Fruit fly (Drosophila melanogaster) whole organism, adult: ENCODE measurements around the gene Sarm.

Experiments used
- CG11617 ChIP-seq: fragments of 200-800 bp; sonication (Bioruptor generic); optimal IDR thresholded peaks from 2 replicates; lab custom pipeline; 2017; ENCODE audit warnings: mild to moderate bottlenecking, missing biosample characterization, missing genetic modification reagents, missing genetic modification characterization
- CG12768 ChIP-seq: fragments of 200-800 bp; sonication (Bioruptor generic); optimal IDR thresholded peaks from 2 replicates; lab custom pipeline; 2017; ENCODE audit warnings: missing biosample characterization, missing genetic modification characterization, mild to moderate bottlenecking, moderate library complexity, missing genetic modification reagents
- CG14711 ChIP-seq: fragments of 200-800 bp; sonication (Bioruptor generic); optimal IDR thresholded peaks from 2 replicates; lab custom pipeline; 2018; ENCODE audit warnings: missing biosample characterization, mild to moderate bottlenecking, missing genetic modification characterization, moderate library complexity
- CG1620 ChIP-seq: fragments of 200-800 bp; sonication (Bioruptor generic); optimal IDR thresholded peaks from 2 replicates; lab custom pipeline; 2016; ENCODE audit warnings: missing biosample characterization, missing genetic modification characterization
- CG33017 ChIP-seq: fragments of 200-800 bp; sonication (Bioruptor generic); optimal IDR thresholded peaks from 2 replicates; lab custom pipeline; 2018; ENCODE audit warnings: missing biosample characterization, mild to moderate bottlenecking, missing genetic modification characterization, moderate library complexity
- CG5204 ChIP-seq: fragments of 200-800 bp; sonication (Bioruptor generic); optimal IDR thresholded peaks from 2 replicates; lab custom pipeline; 2016; ENCODE audit warnings: missing biosample characterization, missing genetic modification characterization
- CG7045 ChIP-seq: fragments of 200-800 bp; sonication (Bioruptor generic); optimal IDR thresholded peaks from 2 replicates; lab custom pipeline; 2017; ENCODE audit warnings: missing biosample characterization, mild to moderate bottlenecking, missing genetic modification characterization
- CG7101 ChIP-seq: fragments of 200-800 bp; sonication (Bioruptor generic); optimal IDR thresholded peaks from 2 replicates; lab custom pipeline; 2018; ENCODE audit warnings: missing biosample characterization, mild to moderate bottlenecking, missing genetic modification characterization, moderate library complexity
- Clk ChIP-seq: fragments of 200-800 bp; sonication (Bioruptor generic); optimal IDR thresholded peaks from 2 replicates; lab custom pipeline; 2017; ENCODE audit warnings: missing biosample characterization, missing genetic modification characterization
- Crg-1 ChIP-seq: fragments of 200-800 bp; sonication (Bioruptor generic); optimal IDR thresholded peaks from 2 replicates; lab custom pipeline; 2016; ENCODE audit warnings: missing biosample characterization, missing genetic modification characterization
- Hr96 ChIP-seq: fragments of 200-800 bp; sonication (Bioruptor generic); optimal IDR thresholded peaks from 2 replicates; lab custom pipeline; 2016; ENCODE audit warnings: missing biosample characterization, missing genetic modification characterization
- Mnt ChIP-seq: fragments of 200-800 bp; sonication (Bioruptor generic); optimal IDR thresholded peaks from 2 replicates; lab custom pipeline; 2016; ENCODE audit warnings: missing biosample characterization, mild to moderate bottlenecking, missing genetic modification characterization
- bab1 ChIP-seq: fragments of 200-800 bp; sonication (Bioruptor generic); optimal IDR thresholded peaks from 3 replicates; lab custom pipeline; 2019; ENCODE audit warnings: missing biosample characterization, mild to moderate bottlenecking, missing genetic modification characterization, moderate library complexity
- cic ChIP-seq: fragments of 200-800 bp; sonication (Bioruptor generic); optimal IDR thresholded peaks from 2 replicates; lab custom pipeline; 2017; ENCODE audit warnings: missing biosample characterization, mild to moderate bottlenecking, missing genetic modification characterization, moderate library complexity
- cnc ChIP-seq, 2 experiments: fragments of >200 bp; optimal IDR thresholded peaks; 2 replicates each; lab custom pipeline; 2017
- kay ChIP-seq: fragments of 200-800 bp; sonication (Bioruptor generic); peaks from one replicate; lab custom pipeline; 2016; ENCODE audit warnings: missing biosample characterization, missing genetic modification characterization, borderline replicate concordance
- ovo ChIP-seq: fragments of 200-800 bp; sonication (Bioruptor generic); optimal IDR thresholded peaks from 2 replicates; lab custom pipeline; 2016; ENCODE audit warnings: missing biosample characterization, missing genetic modification characterization
- pad ChIP-seq: fragments of 200-800 bp; sonication (Bioruptor generic); optimal IDR thresholded peaks from 3 replicates; lab custom pipeline; 2017; ENCODE audit warnings: missing biosample characterization, missing genetic modification characterization, mild to moderate bottlenecking, moderate library complexity, missing genetic modification reagents
- tj ChIP-seq: fragments of 200-800 bp; sonication (Bioruptor generic); optimal IDR thresholded peaks from 3 replicates; lab custom pipeline; 2017; ENCODE audit warnings: missing biosample characterization, mild to moderate bottlenecking, missing genetic modification characterization, moderate library complexity
- toe ChIP-seq: fragments of 200-800 bp; sonication (Bioruptor generic); optimal IDR thresholded peaks from 2 replicates; lab custom pipeline; 2016; ENCODE audit warnings: missing biosample characterization, missing genetic modification characterization

Sarm gene

DNA sequence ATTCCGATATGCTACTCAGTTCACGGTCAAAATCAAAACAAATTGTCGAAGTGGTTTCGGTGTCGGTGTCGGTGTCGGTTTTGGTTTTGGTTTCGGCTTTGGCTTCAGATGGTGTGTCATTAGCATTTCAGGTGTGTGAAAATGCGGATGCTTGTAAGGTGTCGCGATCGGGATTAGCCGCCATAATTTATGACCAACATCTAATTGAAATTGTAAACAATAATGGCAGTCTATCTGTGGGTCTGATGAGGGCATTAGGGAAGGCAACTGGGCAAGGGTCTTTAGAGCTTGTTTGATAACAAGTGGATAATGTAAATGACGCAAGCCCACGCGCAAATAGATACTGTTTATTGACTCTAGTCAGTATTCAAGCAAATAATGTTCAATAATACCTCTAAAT, 11.3 kb downstream of the Sarm start:
- no peak for TF ChIP-seq kay (GFP tag; lab: Kevin White, UChicago)
- TF ChIP-seq CG7101 = no peak
- no peak for TF ChIP-seq Crg-1 (GFP tag; lab: Kevin White, UChicago)
- TF ChIP-seq Mnt = no peak
- TF ChIP-seq Hr96 (GFP tag; lab: Kevin White, UChicago) = no peak
- TF ChIP-seq CG1620 (GFP tag; lab: Kevin White, UChicago) = no peak
- TF ChIP-seq bab1 (GFP tag; lab: Kevin White, UChicago) = no peak
- TF ChIP-seq CG14711 (tag; lab: Kevin White, UChicago) = no peak
- TF ChIP-seq ovo (GFP tag; lab: Kevin White, UChicago) = no peak
- TF ChIP-seq toe (GFP tag; lab: Kevin White, UChicago) = no peak
- TF ChIP-seq CG33017 (tag; lab: Kevin White, UChicago) = no peak
- no peak for TF ChIP-seq CG5204 (GFP tag; lab: Kevin White, UChicago)
- TF ChIP-seq cic (GFP tag; lab: Kevin White, UChicago) = no peak
- TF ChIP-seq cnc (optimal IDR thresholded peaks at IDR 0.05; lab: Kevin White, UChicago) = no peak
- TF ChIP-seq pad (GFP tag; lab: Kevin White, UChicago) = no peak
- TF ChIP-seq CG7045 = no peak

DNA sequence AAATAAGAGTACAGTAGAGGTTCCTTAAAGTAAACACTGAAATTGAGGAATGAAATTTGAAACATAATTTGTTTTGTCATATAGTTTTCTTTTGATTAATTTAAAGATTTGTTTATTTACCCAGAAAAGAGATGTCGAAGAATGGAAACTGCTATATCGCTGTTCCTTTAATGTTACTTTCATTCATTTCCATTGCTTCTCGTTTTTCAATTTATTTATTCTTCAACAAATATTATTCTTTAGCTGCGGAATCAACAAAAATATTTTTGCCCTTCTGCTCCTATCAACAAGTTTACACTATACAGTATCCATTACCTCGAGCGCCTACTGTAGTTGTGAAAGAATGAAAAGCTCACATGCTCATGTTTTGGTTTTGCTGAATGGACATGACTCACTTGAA, 12.5 kb downstream of the Sarm start:
- TF ChIP-seq Mnt = no peak
- peak; percentile 7 for TF ChIP-seq kay (GFP tag; lab: Kevin White, UChicago)
- TF ChIP-seq bab1 (GFP tag; lab: Kevin White, UChicago) = peak; percentile 55
- TF ChIP-seq CG7101 = peak; percentile 25
- no peak for TF ChIP-seq CG11617 (GFP tag; lab: Kevin White, UChicago)
- no peak for TF ChIP-seq CG5204 (GFP tag; lab: Kevin White, UChicago)

DNA sequence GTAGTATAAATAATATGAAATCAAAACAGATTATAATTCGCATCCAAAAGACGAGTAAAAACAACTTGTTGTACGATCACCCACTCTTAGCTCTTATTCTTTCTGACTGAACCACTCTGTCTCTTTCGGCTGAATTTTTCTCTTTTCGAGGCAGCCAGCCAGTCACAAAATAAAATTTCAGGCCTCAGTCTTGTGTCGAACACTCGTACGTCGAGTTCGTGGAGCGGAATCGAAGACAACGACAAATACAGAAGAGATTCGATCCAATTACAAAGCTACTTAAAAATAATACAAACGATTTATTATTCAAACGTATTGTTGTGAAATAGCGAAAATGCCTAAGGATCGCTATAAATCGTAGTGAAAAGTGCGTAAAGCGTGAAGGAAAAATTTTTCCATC, 13.5 kb downstream of the Sarm start:
- TF ChIP-seq kay (GFP tag; lab: Kevin White, UChicago) (peak; percentile 54), bab1 (GFP tag; lab: Kevin White, UChicago) (peak; percentile 32), CG14711 (tag; lab: Kevin White, UChicago) (no peak), toe (GFP tag; lab: Kevin White, UChicago) (no peak), Crg-1 (GFP tag; lab: Kevin White, UChicago) (no peak), CG1620 (GFP tag; lab: Kevin White, UChicago) (no peak), ovo (GFP tag; lab: Kevin White, UChicago) (no peak)

DNA sequence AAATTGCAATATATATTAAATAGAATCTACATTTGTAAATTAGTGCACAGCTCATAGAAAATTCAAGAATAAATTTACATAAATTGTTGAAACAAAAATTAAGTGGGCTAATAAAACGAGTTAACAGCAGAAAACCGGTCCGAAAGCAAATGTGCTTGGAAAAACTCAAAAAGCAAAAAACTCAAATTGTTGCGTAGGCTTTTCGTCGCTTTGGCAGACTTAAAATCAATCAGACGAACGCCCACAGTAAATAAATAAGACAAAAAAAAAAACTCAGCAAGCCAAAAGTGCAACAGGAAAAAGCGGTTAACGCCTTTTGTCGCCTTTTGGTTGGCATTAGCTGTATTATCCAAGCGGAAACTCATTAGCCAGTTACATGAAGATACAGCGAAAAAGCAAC, 14.3 kb downstream of the Sarm start:
- TF ChIP-seq cic (GFP tag; lab: Kevin White, UChicago) (no peak), CG7045 (no peak), Hr96 (GFP tag; lab: Kevin White, UChicago) (no peak), CG7101 (no peak), CG5204 (GFP tag; lab: Kevin White, UChicago) (no peak), Mnt (no peak), tj (no peak), CG11617 (GFP tag; lab: Kevin White, UChicago) (no peak), Clk (GFP tag; lab: Kevin White, UChicago) (no peak), pad (GFP tag; lab: Kevin White, UChicago) (no peak), toe (GFP tag; lab: Kevin White, UChicago) (no peak), bab1 (GFP tag; lab: Kevin White, UChicago) (no peak), cnc (optimal IDR thresholded peaks at IDR 0.05; lab: Kevin White, UChicago) (no peak), Crg-1 (GFP tag; lab: Kevin White, UChicago) (no peak)

DNA sequence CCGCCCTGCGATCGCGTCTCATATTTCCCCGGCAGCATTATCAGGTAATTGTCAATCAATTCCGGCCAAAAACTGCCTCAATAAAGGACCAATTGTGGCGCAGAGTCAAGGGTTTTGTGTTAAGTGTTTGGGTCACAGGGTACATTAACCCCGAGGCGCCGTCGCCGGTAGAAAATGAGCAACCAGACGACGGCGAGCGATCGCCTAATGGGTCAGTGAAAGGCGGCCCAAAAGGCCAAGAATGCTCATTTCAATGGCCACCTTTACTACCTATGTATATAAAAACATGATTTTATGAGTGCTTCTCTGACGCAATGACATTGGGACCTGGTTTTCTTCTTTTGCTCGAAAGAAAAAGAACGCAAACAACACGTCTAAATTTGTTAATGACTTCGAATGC, 15.9 kb downstream of the Sarm start:
- TF ChIP-seq bab1 (GFP tag; lab: Kevin White, UChicago) = no peak
- no peak for TF ChIP-seq CG7045
- no peak for TF ChIP-seq toe (GFP tag; lab: Kevin White, UChicago)
- TF ChIP-seq tj = no peak
- no peak for TF ChIP-seq cnc (optimal IDR thresholded peaks at IDR 0.05; lab: Kevin White, UChicago)
- TF ChIP-seq Clk (GFP tag; lab: Kevin White, UChicago) = no peak
- no peak for TF ChIP-seq ovo (GFP tag; lab: Kevin White, UChicago)
- TF ChIP-seq CG11617 (GFP tag; lab: Kevin White, UChicago) = no peak
- no peak for TF ChIP-seq Hr96 (GFP tag; lab: Kevin White, UChicago)
- no peak for TF ChIP-seq CG5204 (GFP tag; lab: Kevin White, UChicago)
- no peak for TF ChIP-seq kay (GFP tag; lab: Kevin White, UChicago)
- no peak for TF ChIP-seq Crg-1 (GFP tag; lab: Kevin White, UChicago)
- TF ChIP-seq cic (GFP tag; lab: Kevin White, UChicago) = no peak
- TF ChIP-seq Mnt = no peak
- no peak for TF ChIP-seq CG14711 (tag; lab: Kevin White, UChicago)
- no peak for TF ChIP-seq CG12768 (GFP tag; lab: Kevin White, UChicago)
- no peak for TF ChIP-seq CG33017 (tag; lab: Kevin White, UChicago)
- no peak for TF ChIP-seq CG1620 (GFP tag; lab: Kevin White, UChicago)
- TF ChIP-seq CG7101 = no peak

DNA sequence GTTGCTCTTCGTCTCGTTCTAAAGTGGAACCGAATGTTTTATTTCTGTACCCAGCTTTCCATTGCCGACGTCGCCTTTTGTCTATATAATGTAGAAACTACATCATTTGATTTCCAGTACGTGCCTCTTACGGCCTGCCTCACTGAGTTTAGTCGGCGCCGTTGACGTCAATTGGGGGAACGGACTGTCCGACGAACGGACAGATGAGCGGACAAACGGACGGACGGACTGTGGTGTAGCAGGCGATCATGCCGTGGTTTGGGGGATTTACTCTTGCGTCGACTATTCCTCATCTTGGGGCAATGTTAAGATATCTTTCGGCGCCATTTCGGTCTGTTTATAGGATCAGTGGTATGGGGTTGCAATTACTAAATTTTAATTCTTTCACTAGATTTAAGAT, 17.1 kb downstream of the Sarm start:
- TF ChIP-seq CG5204 (GFP tag; lab: Kevin White, UChicago) (no peak), cic (GFP tag; lab: Kevin White, UChicago) (no peak), kay (GFP tag; lab: Kevin White, UChicago) (no peak), Clk (GFP tag; lab: Kevin White, UChicago) (no peak), CG12768 (GFP tag; lab: Kevin White, UChicago) (no peak), tj (no peak), CG14711 (tag; lab: Kevin White, UChicago) (no peak), cnc (optimal IDR thresholded peaks at IDR 0.05; lab: Kevin White, UChicago) (no peak), Crg-1 (GFP tag; lab: Kevin White, UChicago) (no peak), CG7101 (no peak), CG7045 (no peak), bab1 (GFP tag; lab: Kevin White, UChicago) (no peak), CG11617 (GFP tag; lab: Kevin White, UChicago) (no peak), CG1620 (GFP tag; lab: Kevin White, UChicago) (no peak)
